Worm (Caenorhabditis elegans) whole organism, L2 larva: Measurements from ENCODE around the gene C04C3.9.

ENCODE experiments used
- C34F6.9 ChIP-seq: fragments of 150-350 bp; optimal IDR thresholded peaks from 2 replicates; lab custom pipeline; 2014; ENCODE audit warnings: missing biosample characterization, missing genetic modification characterization
- F13H6.1 ChIP-seq: sonication (generic microtip); optimal IDR thresholded peaks from 2 replicates; lab custom pipeline; 2016; ENCODE audit warnings: missing genetic modification characterization, missing compliant biosample characterization
- Y55F3AM.14 ChIP-seq: fragments of 200-800 bp; sonication (Bioruptor generic); optimal IDR thresholded peaks from 2 replicates; lab custom pipeline; 2018; ENCODE audit warnings: mild to moderate bottlenecking, missing genetic modification characterization, missing compliant biosample characterization
- ZK546.5 ChIP-seq: sonication (generic microtip); optimal IDR thresholded peaks from 2 replicates; lab custom pipeline; 2017; ENCODE audit warnings: missing biosample characterization, missing genetic modification characterization
- ama-1 ChIP-seq: fragments of 150-350 bp; optimal IDR thresholded peaks from 2 replicates; lab custom pipeline; 2018; ENCODE audit warnings: inconsistent platforms
- blmp-1 ChIP-seq: sonication (generic microtip); optimal IDR thresholded peaks from 2 replicates; lab custom pipeline; 2017; ENCODE audit warnings: missing genetic modification characterization, mild to moderate bottlenecking, missing compliant biosample characterization, antibody characterized with exemption, moderate library complexity; ENCODE audit not compliant: insufficient read depth
- ceh-16 ChIP-seq: fragments of 150-350 bp; optimal IDR thresholded peaks from 2 replicates; lab custom pipeline; 2014; ENCODE audit warnings: missing biosample characterization, missing genetic modification characterization
- ceh-82 ChIP-seq: fragments of 150-350 bp; optimal IDR thresholded peaks from 2 replicates; lab custom pipeline; 2014; ENCODE audit warnings: missing biosample characterization, missing genetic modification characterization
- crh-2 ChIP-seq: sonication (generic microtip); optimal IDR thresholded peaks from 2 replicates; lab custom pipeline; 2017; ENCODE audit warnings: missing biosample characterization, missing genetic modification characterization
- dmd-4 ChIP-seq: sonication (generic microtip); optimal IDR thresholded peaks from 2 replicates; lab custom pipeline; 2017; ENCODE audit warnings: missing biosample characterization, missing genetic modification characterization
- egl-27 ChIP-seq: sonication (generic microtip); optimal IDR thresholded peaks from 3 replicates; lab custom pipeline; 2017; ENCODE audit warnings: missing biosample characterization, missing genetic modification reagents, missing genetic modification characterization
- elt-3 ChIP-seq: sonication (generic microtip); optimal IDR thresholded peaks from 2 replicates; lab custom pipeline; 2017; ENCODE audit warnings: missing biosample characterization, missing genetic modification characterization
- fos-1 ChIP-seq: fragments of 150-350 bp; optimal IDR thresholded peaks from 2 replicates; lab custom pipeline; 2014; ENCODE audit warnings: missing biosample characterization, missing genetic modification characterization
- gmeb-1 ChIP-seq: fragments of 150-350 bp; optimal IDR thresholded peaks from 2 replicates; lab custom pipeline; 2014; ENCODE audit warnings: missing biosample characterization, missing genetic modification characterization
- lin-11 ChIP-seq: fragments of 150-350 bp; sonication (generic microtip); optimal IDR thresholded peaks from 2 replicates; lab custom pipeline; 2014; ENCODE audit warnings: missing biosample characterization, missing genetic modification characterization, inconsistent platforms, mixed read lengths
- lin-13 ChIP-seq: fragments of 150-350 bp; optimal IDR thresholded peaks from 2 replicates; lab custom pipeline; 2014; ENCODE audit warnings: missing biosample characterization, missing genetic modification reagents, missing genetic modification characterization
- lsy-2 ChIP-seq, 2 experiments: fragments of 150-350 bp in 1 of 2; sonication (generic microtip) in 1 of 2; optimal IDR thresholded peaks; 2 replicates each; lab custom pipeline; 2014 to 2017; ENCODE audit warnings: missing biosample characterization in 2 of 2, missing genetic modification characterization in 2 of 2
- mab-5 ChIP-seq: fragments of 150-350 bp; optimal IDR thresholded peaks from 2 replicates; lab custom pipeline; 2014; ENCODE audit warnings: missing biosample characterization, missing genetic modification characterization
- mbf-1 ChIP-seq: sonication (generic microtip); optimal IDR thresholded peaks from 2 replicates; lab custom pipeline; 2017; ENCODE audit warnings: missing biosample characterization, missing genetic modification characterization
- mdl-1 ChIP-seq, 2 experiments: fragments of 150-350 bp in 1 of 2; sonication (generic microtip) in 1 of 2; optimal IDR thresholded peaks; 2 replicates each; lab custom pipeline; 2017; ENCODE audit warnings: missing biosample characterization in 2 of 2, missing genetic modification characterization in 2 of 2
- nhr-10 ChIP-seq: sonication (generic microtip); optimal IDR thresholded peaks from 2 replicates; lab custom pipeline; 2017; ENCODE audit warnings: missing biosample characterization, missing genetic modification characterization
- nhr-12 ChIP-seq: fragments of 150-350 bp; optimal IDR thresholded peaks from 2 replicates; lab custom pipeline; 2014; ENCODE audit warnings: missing biosample characterization, missing genetic modification characterization
- nhr-129 ChIP-seq: fragments of 150-350 bp; optimal IDR thresholded peaks from 2 replicates; lab custom pipeline; 2014; ENCODE audit warnings: missing biosample characterization, missing genetic modification characterization
- nhr-21 ChIP-seq: fragments of 150-350 bp; optimal IDR thresholded peaks from 2 replicates; lab custom pipeline; 2014; ENCODE audit warnings: missing biosample characterization, missing genetic modification characterization
- nhr-23 ChIP-seq: fragments of 150-350 bp; optimal IDR thresholded peaks from 2 replicates; lab custom pipeline; 2014; ENCODE audit warnings: missing biosample characterization, missing genetic modification reagents, missing genetic modification characterization
- nhr-237 ChIP-seq: fragments of 150-350 bp; optimal IDR thresholded peaks from 2 replicates; lab custom pipeline; 2014; ENCODE audit warnings: missing biosample characterization, missing genetic modification characterization
- nhr-25 ChIP-seq: fragments of 150-350 bp; sonication (generic microtip); optimal IDR thresholded peaks from 3 replicates; lab custom pipeline; 2014; ENCODE audit warnings: missing biosample characterization, missing genetic modification characterization
- nhr-6 ChIP-seq: fragments of 150-350 bp; optimal IDR thresholded peaks from 2 replicates; lab custom pipeline; 2014; ENCODE audit warnings: missing biosample characterization, missing genetic modification characterization
- nhr-77 ChIP-seq: fragments of 150-350 bp; optimal IDR thresholded peaks from 2 replicates; lab custom pipeline; 2014; ENCODE audit warnings: missing biosample characterization, missing genetic modification characterization
- peb-1 ChIP-seq: fragments of 150-350 bp; optimal IDR thresholded peaks from 2 replicates; lab custom pipeline; 2014; ENCODE audit warnings: missing biosample characterization, missing genetic modification characterization
- sem-4 ChIP-seq: fragments of 150-350 bp; optimal IDR thresholded peaks from 2 replicates; lab custom pipeline; 2014; ENCODE audit warnings: missing biosample characterization, missing genetic modification reagents, missing genetic modification characterization
- skn-1 ChIP-seq: sonication (generic microtip); optimal IDR thresholded peaks from 2 replicates; lab custom pipeline; 2017; ENCODE audit warnings: missing biosample characterization, missing genetic modification characterization
- sma-3 ChIP-seq: sonication (generic microtip); optimal IDR thresholded peaks from 2 replicates; lab custom pipeline; 2016; ENCODE audit warnings: missing genetic modification reagents, missing genetic modification characterization, missing compliant biosample characterization
- sma-9 ChIP-seq, 2 experiments: fragments of 150-350 bp in 1 of 2; sonication (generic microtip) in 1 of 2; optimal IDR thresholded peaks; 2 replicates each; lab custom pipeline; 2014 to 2016; ENCODE audit warnings: missing genetic modification characterization in 2 of 2, mild to moderate bottlenecking in 1 of 2, missing biosample characterization in 1 of 2, missing compliant biosample characterization in 1 of 2, missing genetic modification reagents in 1 of 2, moderate library complexity in 1 of 2
- snpc-4 ChIP-seq: fragments of 150-350 bp; optimal IDR thresholded peaks from 2 replicates; lab custom pipeline; 2014; ENCODE audit warnings: missing biosample characterization, missing genetic modification characterization
- unc-39 ChIP-seq: fragments of 150-350 bp; optimal IDR thresholded peaks from 2 replicates; lab custom pipeline; 2014; ENCODE audit warnings: missing biosample characterization, missing genetic modification characterization
- unc-55 ChIP-seq: fragments of 150-350 bp; sonication (generic microtip); optimal IDR thresholded peaks from 3 replicates; lab custom pipeline; 2014; ENCODE audit warnings: missing biosample characterization, missing genetic modification reagents, missing genetic modification characterization
- unc-62 ChIP-seq: fragments of 150-350 bp; optimal IDR thresholded peaks from 2 replicates; lab custom pipeline; 2014; ENCODE audit warnings: missing biosample characterization, missing genetic modification reagents, missing genetic modification characterization
- zag-1 ChIP-seq: fragments of 150-350 bp; optimal IDR thresholded peaks from 2 replicates; lab custom pipeline; 2014; ENCODE audit warnings: missing biosample characterization, missing genetic modification characterization
- ztf-4 ChIP-seq: fragments of 150-350 bp; optimal IDR thresholded peaks from 2 replicates; lab custom pipeline; 2014; ENCODE audit warnings: missing biosample characterization, missing genetic modification characterization

C04C3.9 gene

DNA sequence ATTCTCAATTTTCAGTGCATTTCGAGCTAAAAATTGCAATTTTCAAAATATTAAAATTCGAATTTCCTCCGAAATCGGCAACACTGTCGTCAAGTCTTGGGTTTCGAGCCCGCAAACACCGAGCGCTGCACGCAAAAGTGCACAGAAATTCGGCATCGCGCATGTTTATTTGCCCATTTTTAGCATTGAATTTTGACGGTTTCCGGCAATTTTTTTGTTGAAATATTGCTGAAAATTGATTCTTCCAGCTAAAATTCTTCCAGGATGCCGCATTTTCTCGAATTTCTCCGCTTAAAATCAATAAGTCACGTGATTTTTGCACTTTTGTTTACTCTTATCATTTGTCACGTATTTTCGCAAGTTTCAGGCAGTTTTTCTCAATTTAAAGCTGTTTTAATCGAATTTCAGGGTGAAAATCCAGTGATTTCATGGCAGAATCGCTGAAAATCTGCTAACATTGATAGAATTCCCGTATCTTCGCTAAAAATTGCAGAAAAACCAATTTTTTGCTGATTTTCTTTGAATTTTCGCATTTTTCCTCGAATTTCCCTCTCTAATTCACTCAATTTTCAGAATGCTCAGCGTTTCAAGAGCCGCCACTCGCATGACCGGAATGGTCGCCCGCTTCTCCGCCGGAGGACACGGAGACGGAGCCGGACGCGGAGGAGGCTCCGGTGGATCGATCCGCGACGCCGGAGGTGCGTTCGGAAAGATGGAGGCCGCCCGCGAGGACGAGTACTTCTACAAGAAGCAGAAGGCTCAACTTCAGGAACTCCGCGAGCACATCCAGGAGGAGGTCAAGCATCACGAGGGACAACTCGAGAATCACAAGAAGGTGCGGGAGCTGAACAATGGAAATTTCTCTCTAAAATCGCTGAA, 42.8 kb downstream of the C04C3.9 start, which contains the start of gene mai-2 (continued):
- peak; percentile 75 to 81 for TF ChIP-seq lsy-2 (tag; optimal IDR thresholded peaks at IDR 0.05; lab: Kevin White, UChicago)
- no peak for TF ChIP-seq unc-39 (tag; lab: Kevin White, UChicago)
- peak; percentile 52 for TF ChIP-seq ama-1 (lab: Kevin White, UChicago)
- TF ChIP-seq ZK546.5 (tag; lab: Kevin White, UChicago), result no peak
- peak; percentile 82 for TF ChIP-seq unc-55
- TF ChIP-seq F13H6.1 (tag; lab: Kevin White, UChicago), result peak; percentile 51
- peak; percentile 8 for TF ChIP-seq sem-4 (tag; lab: Kevin White, UChicago)
- TF ChIP-seq elt-3 (tag; lab: Kevin White, UChicago), result no peak

DNA sequence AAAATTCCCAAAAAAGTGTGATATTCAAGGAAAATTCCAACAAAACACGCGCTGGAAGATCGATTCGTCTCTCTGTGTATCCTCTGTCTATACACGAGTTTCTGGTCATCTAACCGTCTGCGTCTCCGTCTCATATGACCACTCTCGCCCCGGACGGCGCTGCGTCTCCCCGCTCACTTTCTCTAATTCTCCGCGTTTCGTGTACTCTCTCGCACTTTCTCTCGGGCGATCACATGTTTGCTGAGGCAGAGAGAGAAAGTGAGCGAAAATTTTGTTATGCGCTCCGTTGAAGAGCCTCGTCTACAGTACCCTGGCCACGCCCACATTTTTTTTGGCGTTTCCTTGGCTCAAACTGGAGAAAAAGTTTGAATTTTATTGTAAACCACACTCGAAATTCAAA, 43.7 kb downstream of the C04C3.9 start:
- TF ChIP-seq egl-27 (tag; lab: Kevin White, UChicago), result peak; percentile 82
- peak; percentile 88 for TF ChIP-seq sma-9 (GFP tag; optimal IDR thresholded peaks at IDR 0.05; lab: Kevin White, UChicago)
- no peak for TF ChIP-seq sma-9 (tag; optimal IDR thresholded peaks at IDR 0.05; lab: Kevin White, UChicago)
- peak; percentile 68 for TF ChIP-seq fos-1 (tag; lab: Kevin White, UChicago)
- TF ChIP-seq ceh-82, result peak; percentile 71
- peak; percentile 95 for TF ChIP-seq blmp-1 (tag; lab: Kevin White, UChicago)
- TF ChIP-seq Y55F3AM.14, result peak; percentile 70
- TF ChIP-seq ama-1 (lab: Kevin White, UChicago), result no peak
- TF ChIP-seq nhr-77 (tag; lab: Kevin White, UChicago), result no peak
- TF ChIP-seq mab-5 (tag; lab: Kevin White, UChicago), result peak; percentile 79
- peak; percentile 84 for TF ChIP-seq unc-55
- peak; percentile 84 for TF ChIP-seq nhr-129 (tag; lab: Kevin White, UChicago)
- peak; percentile 96 for TF ChIP-seq C34F6.9 (tag; lab: Kevin White, UChicago)
- TF ChIP-seq skn-1, result no peak
- no peak for TF ChIP-seq peb-1
- TF ChIP-seq nhr-23 (tag; lab: Kevin White, UChicago), result no peak
- TF ChIP-seq sem-4 (tag; lab: Kevin White, UChicago), result peak; percentile 84
- no peak for TF ChIP-seq unc-39 (tag; lab: Kevin White, UChicago)
- TF ChIP-seq lsy-2 (tag; optimal IDR thresholded peaks at IDR 0.05; lab: Kevin White, UChicago), result peak; percentile 85 to 96
- peak; percentile 16 for TF ChIP-seq ceh-16
- TF ChIP-seq nhr-12 (tag; lab: Kevin White, UChicago), result no peak
- no peak for TF ChIP-seq dmd-4 (tag; lab: Kevin White, UChicago)
- peak; percentile 75 to 93 for TF ChIP-seq mdl-1 (tag; optimal IDR thresholded peaks at IDR 0.05; lab: Kevin White, UChicago)
- peak; percentile 91 for TF ChIP-seq nhr-21 (tag; lab: Kevin White, UChicago)
- TF ChIP-seq gmeb-1 (tag; lab: Kevin White, UChicago), result peak; percentile 88
- no peak for TF ChIP-seq unc-62 (GFP tag; lab: Kevin White, UChicago)
- TF ChIP-seq sma-3 (GFP tag; lab: Kevin White, UChicago), result peak; percentile 87
- peak; percentile 25 for TF ChIP-seq snpc-4 (tag; lab: Kevin White, UChicago)
- TF ChIP-seq nhr-6 (tag; lab: Kevin White, UChicago), result peak; percentile 72
- peak; percentile 90 for TF ChIP-seq nhr-25 (tag; lab: Kevin White, UChicago)
- TF ChIP-seq lin-13 (GFP tag; lab: Kevin White, UChicago), result peak; percentile 81
- peak; percentile 94 for TF ChIP-seq F13H6.1 (tag; lab: Kevin White, UChicago)
- peak; percentile 92 for TF ChIP-seq crh-2 (tag; lab: Kevin White, UChicago)
- peak; percentile 4 for TF ChIP-seq nhr-237 (tag; lab: Kevin White, UChicago)
- TF ChIP-seq zag-1 (tag; lab: Kevin White, UChicago), result peak; percentile 48
- peak; percentile 9 for TF ChIP-seq nhr-10 (tag; lab: Kevin White, UChicago)
- no peak for TF ChIP-seq ZK546.5 (tag; lab: Kevin White, UChicago)
- peak; percentile 81 for TF ChIP-seq ztf-4 (tag; lab: Kevin White, UChicago)
- TF ChIP-seq lin-11, result peak; percentile 86
- no peak for TF ChIP-seq mbf-1 (tag; lab: Kevin White, UChicago)
